Worm (Caenorhabditis elegans): Measurements from ENCODE around the gene K01F9.2.

DNA sequence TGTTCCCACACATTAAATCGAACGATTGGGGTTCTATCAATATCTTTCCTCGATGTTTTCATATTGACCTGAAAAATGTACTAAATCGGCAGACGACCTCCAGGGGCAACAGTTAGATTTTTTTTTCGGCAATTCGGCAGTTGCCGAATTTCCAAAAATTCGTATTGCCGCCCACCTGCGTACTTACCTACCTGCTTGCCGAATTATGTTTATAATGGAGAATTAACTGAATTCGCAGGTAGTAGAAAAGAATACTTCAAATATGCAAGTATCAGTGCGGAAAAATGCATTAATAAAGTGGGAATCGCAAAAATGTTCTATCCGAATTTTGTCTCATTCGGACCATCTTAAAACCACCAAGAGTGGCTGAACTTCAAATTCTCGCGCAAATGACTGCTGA lies 7.3 kb downstream of the K01F9.2 start:
- TF ChIP-seq flt-1 (GFP tag; IDR thresholded peaks at IDR 0.05) = no peak
- TF ChIP-seq klf-2 (GFP tag; conservative IDR thresholded peaks at IDR 0.05) = no peak
- TF ChIP-seq ref-1 (GFP tag; conservative IDR thresholded peaks at IDR 0.05) = no peak
- no peak for TF ChIP-seq ztf-29 (GFP tag; IDR thresholded peaks at IDR 0.05)
- TF ChIP-seq T22C8.4 (GFP tag; IDR thresholded peaks at IDR 0.05) = no peak
- TF ChIP-seq tab-1 (GFP tag; IDR thresholded peaks at IDR 0.05) = no peak
